Worm (Caenorhabditis elegans) whole organism, L4/young adult: Measurements from ENCODE around the gene srh-59.

Source experiments
- W03F9.2 ChIP-seq: fragments of 150-350 bp; optimal IDR thresholded peaks from 2 replicates; lab custom pipeline; 2014; ENCODE audit warnings: missing biosample characterization, missing genetic modification characterization
- dao-5 ChIP-seq: sonication (generic microtip); optimal IDR thresholded peaks from 2 replicates; lab custom pipeline; 2016; ENCODE audit warnings: missing genotype, missing genetic modification characterization, moderate library complexity, missing compliant biosample characterization
- him-1 ChIP-seq: sonication (generic microtip); optimal IDR thresholded peaks from 2 replicates; lab custom pipeline; 2016; ENCODE audit warnings: missing genotype, missing genetic modification reagents, missing genetic modification characterization, missing compliant biosample characterization

ce11 chrII:3598721-3599120 lies 16.9 kb downstream of the srh-59 start, which contains the start of gene Y49F6A.11:
- TF ChIP-seq him-1 (tag; lab: Kevin White, UChicago) (no peak), dao-5 (tag; lab: Kevin White, UChicago) (no peak), W03F9.2 (tag; lab: Kevin White, UChicago) (no peak)
